Fruit fly (Drosophila melanogaster): ENCODE results near the gene Cpr35B.
A peak's percentile ranks its signal among the peaks of the same experiment; 100 is the strongest.

Cpr35B gene

DNA sequence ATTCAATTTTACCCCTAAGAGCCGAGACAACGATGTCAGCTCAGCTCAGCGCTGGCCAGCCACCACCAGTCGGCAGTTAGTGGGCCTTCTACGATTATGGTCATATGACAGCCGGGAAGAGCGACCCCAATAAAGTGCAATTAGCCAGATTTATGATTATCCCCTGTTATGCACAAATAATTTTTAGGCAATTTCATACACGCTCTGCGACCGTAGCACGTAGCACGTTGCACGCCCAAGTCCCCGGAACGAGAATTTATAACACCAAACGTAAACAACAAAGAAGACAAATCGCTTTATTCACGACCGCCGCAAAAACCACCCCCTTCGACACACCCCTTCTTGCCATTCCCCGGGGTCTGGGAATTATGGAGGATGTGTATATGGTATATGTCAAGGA is 29.3 kb upstream of the Cpr35B start (continued):
- TF ChIP-seq cad (GFP tag; optimal IDR thresholded peaks at IDR 0.05) (peak; percentile 32), ham (GFP tag; IDR thresholded peaks at IDR 0.05) (no peak), hkb (optimal IDR thresholded peaks at IDR 0.05) (no peak), hkb (GFP tag; IDR thresholded peaks at IDR 0.05) (0 out of 2 replicates have a peak, but pooled peaks have one; percentile 33), CG32772 (GFP tag; IDR thresholded peaks at IDR 0.05) (no peak), abd-A (tag; optimal IDR thresholded peaks at IDR 0.05) (peak; percentile 65), Trl (optimal IDR thresholded peaks at IDR 0.05) (no peak), Trl (GFP tag; optimal IDR thresholded peaks at IDR 0.05) (no peak), CG5180 (GFP tag; optimal IDR thresholded peaks at IDR 0.05) (no peak), seq (GFP tag; IDR thresholded peaks at IDR 0.05) (peak; percentile 29; the same call in 1 of the 2 replicates), nom (GFP tag; optimal IDR thresholded peaks at IDR 0.05) (no peak), CG2678 (tag; optimal IDR thresholded peaks at IDR 0.05) (no peak), CG8765 (GFP tag; IDR thresholded peaks at IDR 0.05) (no peak), oc (tag; optimal IDR thresholded peaks at IDR 0.05) (peak; percentile 90), Dll (GFP tag; IDR thresholded peaks at IDR 0.05; ENCODE audit: partially characterized antibody) (0 out of 4 replicates have a peak, but pooled peaks have one; percentile 28), Opbp (GFP tag; IDR thresholded peaks at IDR 0.05; ENCODE audit: partially characterized antibody) (no peak), Deaf1 (tag; optimal IDR thresholded peaks at IDR 0.05) (no peak), sd (tag; optimal IDR thresholded peaks at IDR 0.05) (peak; percentile 26), Optix (GFP tag; IDR thresholded peaks at IDR 0.05) (0 out of 3 replicates have a peak, but pooled peaks have one; percentile 29), CG13894 (tag; optimal IDR thresholded peaks at IDR 0.05) (peak; percentile 36), so (GFP tag; IDR thresholded peaks at IDR 0.05) (0 out of 3 replicates have a peak, but pooled peaks have one; percentile 20), Kr (GFP tag; optimal IDR thresholded peaks at IDR 0.05) (peak; percentile 75)

DNA sequence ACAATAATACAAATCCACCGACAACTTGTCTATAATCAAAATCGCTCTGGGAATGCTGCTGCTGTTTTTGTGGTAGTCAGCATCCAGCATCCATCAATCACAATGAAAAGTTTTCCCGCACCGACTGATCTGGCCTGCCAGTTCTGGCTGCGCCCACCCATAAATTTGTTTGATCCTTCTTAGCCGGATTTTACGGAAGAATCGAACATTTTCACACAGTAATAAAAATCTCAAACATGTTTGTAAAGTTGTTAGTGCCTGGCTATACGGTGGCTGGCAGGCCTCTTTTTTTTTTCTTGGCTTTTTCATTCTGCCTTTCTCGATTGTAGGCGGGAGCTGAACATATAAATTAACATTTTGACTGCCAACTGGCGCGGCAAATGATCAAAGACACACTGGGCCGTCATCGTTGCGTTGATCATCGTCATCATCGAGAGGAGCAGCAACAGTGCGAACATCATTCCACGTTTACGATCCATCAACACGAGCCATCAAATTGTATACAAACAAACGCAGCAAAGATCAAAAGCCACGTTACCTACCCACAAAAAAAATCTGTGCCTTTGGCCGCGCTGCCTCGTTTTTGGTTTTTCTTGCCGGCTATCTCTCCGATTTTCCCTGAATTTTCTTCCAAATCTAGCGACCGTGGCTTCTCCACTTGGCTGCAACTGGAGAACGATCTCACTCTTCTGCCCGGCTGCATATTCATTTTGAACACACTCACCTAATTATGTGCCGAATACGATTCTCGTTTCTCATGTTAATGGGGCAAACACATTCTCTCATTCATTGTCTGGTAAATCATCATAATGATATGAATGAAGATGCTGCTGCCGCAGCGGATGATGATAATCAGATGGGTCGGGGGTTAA is 28.2 kb upstream of the Cpr35B start:
- TF ChIP-seq CG7963 (GFP tag; IDR thresholded peaks at IDR 0.05; ENCODE audit: partially characterized antibody) (no peak), CG11504 (tag; optimal IDR thresholded peaks at IDR 0.05) (no peak), sr (GFP tag; IDR thresholded peaks at IDR 0.05) (0 out of 3 replicates have a peak, but pooled peaks have one; percentile 15), zfh1 (GFP tag; IDR thresholded peaks at IDR 0.05) (no peak), Ets65A (GFP tag) (peak; percentile 19), CG33557 (GFP tag; optimal IDR thresholded peaks at IDR 0.05) (no peak), CG11247 (GFP tag; IDR thresholded peaks at IDR 0.05) (no peak), Fer3 (tag; optimal IDR thresholded peaks at IDR 0.05) (no peak), bsh (GFP tag; optimal IDR thresholded peaks at IDR 0.05) (no peak), tll (GFP tag; optimal IDR thresholded peaks at IDR 0.05) (peak in 1 of 2 experiments; percentile 84), fd3F (GFP tag; optimal IDR thresholded peaks at IDR 0.05) (no peak), sd (tag; optimal IDR thresholded peaks at IDR 0.05) (peak; percentile 40), CG15479 (GFP tag; optimal IDR thresholded peaks at IDR 0.05) (no peak), Mes4 (GFP tag; optimal IDR thresholded peaks at IDR 0.05) (no peak), CG3847 (GFP tag; IDR thresholded peaks at IDR 0.05) (no peak), knrl (GFP tag; IDR thresholded peaks at IDR 0.05; ENCODE audit: partially characterized antibody) (no peak), jing (GFP tag; optimal IDR thresholded peaks at IDR 0.05) (no peak), CG9609 (GFP tag; optimal IDR thresholded peaks at IDR 0.05) (no peak), CG11696 (GFP tag; IDR thresholded peaks at IDR 0.05) (no peak), h (optimal IDR thresholded peaks at IDR 0.05) (no peak), Abd-B (GFP tag; optimal IDR thresholded peaks at IDR 0.05) (peak; percentile 49), CG13775 (GFP tag; optimal IDR thresholded peaks at IDR 0.05) (no peak), CG2875 (GFP tag; optimal IDR thresholded peaks at IDR 0.05) (no peak), C15 (GFP tag; IDR thresholded peaks at IDR 0.05) (no peak), CrebB (tag; optimal IDR thresholded peaks at IDR 0.05) (no peak), CG4360 (GFP tag; IDR thresholded peaks at IDR 0.05) (0 out of 2 replicates have a peak, but pooled peaks have one; percentile 14), CG31441 (GFP tag; IDR thresholded peaks at IDR 0.05) (no peak), CG4707 (GFP tag; optimal IDR thresholded peaks at IDR 0.05) (no peak)

All from whole organism, embryonic.